Worm (Caenorhabditis elegans): Measurements from ENCODE around the gene hpo-19.

hpo-19 gene

ce11 chrV:6425927-6426326 is 10.5 kb upstream of the hpo-19 start, which contains the start of gene T05H4.11:
Gene T05H4.11 (minus strand): TSS chrV:6426261.
- TF ChIP-seq crh-2 (tag; optimal IDR thresholded peaks at IDR 0.05) = peak; percentile 4
- no peak for TF ChIP-seq nhr-25 (tag; optimal IDR thresholded peaks at IDR 0.05)
- peak; percentile 8 for TF ChIP-seq F13H6.1 (tag; optimal IDR thresholded peaks at IDR 0.05)
- no peak for TF ChIP-seq blmp-1 (tag; optimal IDR thresholded peaks at IDR 0.05; ENCODE audit: insufficient read depth)
- no peak for TF ChIP-seq nhr-129 (tag; optimal IDR thresholded peaks at IDR 0.05)
- no peak for TF ChIP-seq lin-11 (tag; optimal IDR thresholded peaks at IDR 0.05)
- TF ChIP-seq lsy-2 (tag; optimal IDR thresholded peaks at IDR 0.05) = peak in 1 of 2 experiments; percentile 4
- no peak for TF ChIP-seq ztf-4 (tag; optimal IDR thresholded peaks at IDR 0.05)
- TF ChIP-seq egl-27 (tag; optimal IDR thresholded peaks at IDR 0.05) = no peak
- TF ChIP-seq snpc-4 (tag; optimal IDR thresholded peaks at IDR 0.05) = no peak
- TF ChIP-seq skn-1 (tag; optimal IDR thresholded peaks at IDR 0.05) = no peak
- TF ChIP-seq ztf-11 (tag; optimal IDR thresholded peaks at IDR 0.05) = no peak
- no peak for TF ChIP-seq elt-1 (tag; optimal IDR thresholded peaks at IDR 0.05)
- no peak for TF ChIP-seq nhr-23 (tag; optimal IDR thresholded peaks at IDR 0.05)
- TF ChIP-seq fos-1 (tag; optimal IDR thresholded peaks at IDR 0.05) = no peak
- TF ChIP-seq dmd-4 (tag; optimal IDR thresholded peaks at IDR 0.05) = no peak
- no peak for TF ChIP-seq elt-3 (tag; optimal IDR thresholded peaks at IDR 0.05)
- TF ChIP-seq Y55F3AM.14 (GFP tag; optimal IDR thresholded peaks at IDR 0.05) = no peak
- no peak for TF ChIP-seq mbf-1 (tag; optimal IDR thresholded peaks at IDR 0.05)
- TF ChIP-seq ama-1 (optimal IDR thresholded peaks at IDR 0.05) = peak; percentile 24
- no peak for TF ChIP-seq aly-2 (tag; optimal IDR thresholded peaks at IDR 0.05)
- TF ChIP-seq zag-1 (tag; optimal IDR thresholded peaks at IDR 0.05) = no peak
- TF ChIP-seq mab-5 (tag; optimal IDR thresholded peaks at IDR 0.05) = no peak
- no peak for TF ChIP-seq ZK546.5 (tag; optimal IDR thresholded peaks at IDR 0.05)
- peak; percentile 26 for TF ChIP-seq gmeb-1 (tag; optimal IDR thresholded peaks at IDR 0.05)
- TF ChIP-seq nhr-12 (tag; optimal IDR thresholded peaks at IDR 0.05) = no peak
- TF ChIP-seq sma-3 (GFP tag; optimal IDR thresholded peaks at IDR 0.05) = peak; percentile 44
- TF ChIP-seq C34F6.9 (tag; optimal IDR thresholded peaks at IDR 0.05) = no peak

- TF ChIP-seq Y55F3AM.14 (GFP tag; optimal IDR thresholded peaks at IDR 0.05) (peak; percentile 11), elt-3 (tag; optimal IDR thresholded peaks at IDR 0.05) (no peak), nhr-23 (tag; optimal IDR thresholded peaks at IDR 0.05) (no peak), mab-5 (tag; optimal IDR thresholded peaks at IDR 0.05) (no peak)
Measured at ce11 chrV:6426843-6427242, 9.6 kb upstream of the hpo-19 start, which contains the start of gene atp-4. Gene atp-4 (minus strand): TSS chrV:6427112.

ce11 chrV:6427433-6427832 is 9.0 kb upstream of the hpo-19 start:
- TF ChIP-seq sem-4 (tag; optimal IDR thresholded peaks at IDR 0.05) (peak; percentile 20), ztf-1 (GFP tag; conservative IDR thresholded peaks at IDR 0.05) (no peak), lin-13 (GFP tag; optimal IDR thresholded peaks at IDR 0.05) (peak; percentile 24), crh-2 (tag; optimal IDR thresholded peaks at IDR 0.05) (peak; percentile 53), unc-55 (GFP tag; optimal IDR thresholded peaks at IDR 0.05) (peak; percentile 58), unc-62 (GFP tag; optimal IDR thresholded peaks at IDR 0.05) (no peak), sma-3 (GFP tag; optimal IDR thresholded peaks at IDR 0.05) (peak; percentile 30), sma-9 (GFP tag; optimal IDR thresholded peaks at IDR 0.05) (peak; percentile 10), sma-9 (tag; optimal IDR thresholded peaks at IDR 0.05) (no peak), lin-39 (tag; optimal IDR thresholded peaks at IDR 0.05) (no peak), nhr-6 (tag; optimal IDR thresholded peaks at IDR 0.05) (peak; percentile 4), zag-1 (tag; optimal IDR thresholded peaks at IDR 0.05) (no peak), mbf-1 (tag; optimal IDR thresholded peaks at IDR 0.05) (no peak), F13H6.1 (tag; optimal IDR thresholded peaks at IDR 0.05) (peak; percentile 65), nhr-129 (tag; optimal IDR thresholded peaks at IDR 0.05) (peak; percentile 5), lsy-2 (tag; optimal IDR thresholded peaks at IDR 0.05) (peak; percentile 36 to 81), ztf-4 (tag; optimal IDR thresholded peaks at IDR 0.05) (no peak), C34F6.9 (tag; optimal IDR thresholded peaks at IDR 0.05) (peak; percentile 57), fos-1 (tag; optimal IDR thresholded peaks at IDR 0.05) (peak; percentile 32), mdl-1 (tag; optimal IDR thresholded peaks at IDR 0.05) (no peak), nhr-21 (tag; optimal IDR thresholded peaks at IDR 0.05) (peak; percentile 22), nhr-25 (tag; optimal IDR thresholded peaks at IDR 0.05) (peak; percentile 45), peb-1 (tag; optimal IDR thresholded peaks at IDR 0.05) (no peak)

Measured in whole organism, L2 larva.